Worm (Caenorhabditis elegans) whole organism, late embryonic: Measurements from ENCODE around the gene Y82E9BR.9.

Experiments used
- C38D4.7 ChIP-seq: fragments of 200-800 bp; sonication (Bioruptor generic); optimal IDR thresholded peaks from 2 replicates; lab custom pipeline; 2018; ENCODE audit warnings: mild to moderate bottlenecking, missing genetic modification characterization, moderate library complexity, missing compliant biosample characterization
- K02D7.2 ChIP-seq: sonication (generic microtip); optimal IDR thresholded peaks from 2 replicates; lab custom pipeline; 2017; ENCODE audit warnings: mild to moderate bottlenecking, missing genetic modification characterization, missing compliant biosample characterization
- Y22D7AL.16 ChIP-seq: sonication (generic microtip); optimal IDR thresholded peaks from 2 replicates; lab custom pipeline; 2016; ENCODE audit warnings: missing genetic modification characterization, missing compliant biosample characterization
- ahr-1 ChIP-seq: sonication (generic microtip); optimal IDR thresholded peaks from 2 replicates; lab custom pipeline; 2016; ENCODE audit warnings: missing genetic modification characterization, missing compliant biosample characterization
- ama-1 ChIP-seq: fragments of 150-350 bp; optimal IDR thresholded peaks from 2 replicates; lab custom pipeline; 2014
- ceh-18 ChIP-seq: sonication (generic microtip); optimal IDR thresholded peaks from 2 replicates; lab custom pipeline; 2016; ENCODE audit warnings: missing genetic modification characterization, missing compliant biosample characterization
- ceh-2 ChIP-seq: sonication (generic microtip); optimal IDR thresholded peaks from 2 replicates; lab custom pipeline; 2016; ENCODE audit warnings: missing genotype, missing genetic modification characterization, missing compliant biosample characterization
- ceh-30 ChIP-seq: fragments of 150-350 bp; optimal IDR thresholded peaks from 2 replicates; lab custom pipeline; 2014; ENCODE audit warnings: missing biosample characterization, missing genetic modification characterization
- ceh-31 ChIP-seq: sonication (generic microtip); optimal IDR thresholded peaks from 2 replicates; lab custom pipeline; 2016; ENCODE audit warnings: missing genetic modification characterization, missing compliant biosample characterization
- ceh-34 ChIP-seq: sonication (generic microtip); optimal IDR thresholded peaks from 2 replicates; lab custom pipeline; 2016; ENCODE audit warnings: mild to moderate bottlenecking, missing genetic modification characterization, missing compliant biosample characterization
- ceh-45 ChIP-seq: fragments of 200-800 bp; sonication (Bioruptor generic); IDR thresholded peaks from 2 replicates; pipeline ENCODE4 v1.3.6; 2022; ENCODE audit warnings: missing genetic modification reagents, missing genetic modification characterization, missing compliant biosample characterization
- dve-1 ChIP-seq: sonication (generic microtip); optimal IDR thresholded peaks from 2 replicates; lab custom pipeline; 2017; ENCODE audit warnings: antibody characterized with exemption, mild to moderate bottlenecking, missing genetic modification characterization, missing compliant biosample characterization
- elt-2 ChIP-seq: sonication (generic microtip); optimal IDR thresholded peaks from 2 replicates; lab custom pipeline; 2016; ENCODE audit warnings: missing genetic modification reagents, missing genetic modification characterization, missing compliant biosample characterization
- elt-4 ChIP-seq: sonication (generic microtip); optimal IDR thresholded peaks from 2 replicates; lab custom pipeline; 2016; ENCODE audit warnings: missing genetic modification characterization, missing compliant biosample characterization
- ets-4 ChIP-seq: sonication (generic microtip); optimal IDR thresholded peaks from 2 replicates; lab custom pipeline; 2016; ENCODE audit warnings: missing genetic modification characterization, missing compliant biosample characterization
- eyg-1 ChIP-seq: sonication (generic microtip); optimal IDR thresholded peaks from 2 replicates; lab custom pipeline; 2016; ENCODE audit warnings: missing genotype, missing genetic modification characterization, missing compliant biosample characterization
- fax-1 ChIP-seq: sonication (generic microtip); optimal IDR thresholded peaks from 2 replicates; lab custom pipeline; 2016; ENCODE audit warnings: missing genotype, missing genetic modification characterization, missing compliant biosample characterization
- fkh-10 ChIP-seq: fragments of 150-350 bp; optimal IDR thresholded peaks from 2 replicates; lab custom pipeline; 2014; ENCODE audit warnings: missing biosample characterization, missing genetic modification reagents, missing genetic modification characterization
- gmeb-2 ChIP-seq: sonication (generic microtip); optimal IDR thresholded peaks from 2 replicates; lab custom pipeline; 2016; ENCODE audit warnings: missing genetic modification characterization, inconsistent platforms, missing compliant biosample characterization
- hlh-15 ChIP-seq: sonication (generic microtip); optimal IDR thresholded peaks from 2 replicates; lab custom pipeline; 2016; ENCODE audit warnings: missing genetic modification characterization, missing compliant biosample characterization
- hlh-6 ChIP-seq: sonication (generic microtip); optimal IDR thresholded peaks from 2 replicates; lab custom pipeline; 2016; ENCODE audit warnings: missing genotype, missing genetic modification characterization, missing compliant biosample characterization
- lim-6 ChIP-seq: sonication (generic microtip); optimal IDR thresholded peaks from 2 replicates; lab custom pipeline; 2016; ENCODE audit warnings: missing genetic modification characterization, missing compliant biosample characterization
- lin-11 ChIP-seq: fragments of 200-800 bp; sonication (Bioruptor generic); optimal IDR thresholded peaks from 2 replicates; lab custom pipeline; 2018; ENCODE audit warnings: mild to moderate bottlenecking, missing genetic modification characterization, missing compliant biosample characterization
- madf-2 ChIP-seq: sonication (generic microtip); optimal IDR thresholded peaks from 2 replicates; lab custom pipeline; 2017; ENCODE audit warnings: missing genetic modification characterization, missing compliant biosample characterization
- nfya-1 ChIP-seq: sonication (generic microtip); optimal IDR thresholded peaks from 2 replicates; lab custom pipeline; 2017; ENCODE audit warnings: missing genetic modification characterization, mild to moderate bottlenecking, missing compliant biosample characterization, antibody characterized with exemption, moderate library complexity
- nhr-11 ChIP-seq: fragments of 150-350 bp; optimal IDR thresholded peaks from 2 replicates; lab custom pipeline; 2014; ENCODE audit warnings: missing biosample characterization, missing genetic modification characterization
- nhr-232 ChIP-seq: sonication (generic microtip); optimal IDR thresholded peaks from 2 replicates; lab custom pipeline; 2016; ENCODE audit warnings: missing genetic modification characterization, missing compliant biosample characterization
- pha-2 ChIP-seq: sonication (generic microtip); optimal IDR thresholded peaks from 2 replicates; lab custom pipeline; 2017; ENCODE audit warnings: mild to moderate bottlenecking, missing genetic modification characterization, missing compliant biosample characterization
- pha-4 ChIP-seq: fragments of 150-350 bp; optimal IDR thresholded peaks from 2 replicates; lab custom pipeline; 2018; ENCODE audit warnings: missing biosample characterization, missing genetic modification reagents, missing genetic modification characterization
- pros-1 ChIP-seq: fragments of 150-350 bp; optimal IDR thresholded peaks from 2 replicates; lab custom pipeline; 2014; ENCODE audit warnings: missing biosample characterization, missing genetic modification reagents, missing genetic modification characterization
- ref-2 ChIP-seq: sonication (generic microtip); optimal IDR thresholded peaks from 2 replicates; lab custom pipeline; 2016; ENCODE audit warnings: missing genetic modification characterization, missing compliant biosample characterization
- sdc-2 ChIP-seq: sonication (generic microtip); optimal IDR thresholded peaks from 2 replicates; lab custom pipeline; 2016; ENCODE audit warnings: missing genotype, missing genetic modification characterization, missing compliant biosample characterization
- sox-4 ChIP-seq: sonication (generic microtip); optimal IDR thresholded peaks from 2 replicates; lab custom pipeline; 2017; ENCODE audit warnings: mild to moderate bottlenecking, missing genetic modification characterization, inconsistent platforms, missing compliant biosample characterization
- tbx-2 ChIP-seq: sonication (generic microtip); optimal IDR thresholded peaks from 2 replicates; lab custom pipeline; 2016; ENCODE audit warnings: missing genetic modification characterization, missing compliant biosample characterization
- tbx-7 ChIP-seq: sonication (generic microtip); optimal IDR thresholded peaks from 2 replicates; lab custom pipeline; 2016; ENCODE audit warnings: missing genotype, missing genetic modification characterization, missing compliant biosample characterization
- unc-3 ChIP-seq, 2 experiments: fragments of 200-800 bp in 1 of 2; sonication (Bioruptor generic) in 1 of 2; sonication (generic microtip) in 1 of 2; conservative IDR thresholded peaks in 1 of 2; optimal IDR thresholded peaks in 1 of 2; 2 replicates each; pipeline versions ENCODE4 v1.3.6 to Lab custom; 2016 to 2022; ENCODE audit warnings: missing compliant biosample characterization in 2 of 2, missing genetic modification characterization in 2 of 2, missing genetic modification reagents in 1 of 2
- unc-42 ChIP-seq: sonication (generic microtip); optimal IDR thresholded peaks from 2 replicates; lab custom pipeline; 2016; ENCODE audit warnings: missing genotype, missing genetic modification characterization, missing compliant biosample characterization
- unc-55 ChIP-seq: sonication (generic microtip); optimal IDR thresholded peaks from 2 replicates; lab custom pipeline; 2017; ENCODE audit warnings: missing biosample characterization, missing genetic modification reagents, missing genetic modification characterization
- unc-86 ChIP-seq: sonication (generic microtip); optimal IDR thresholded peaks from 2 replicates; lab custom pipeline; 2016; ENCODE audit warnings: missing genetic modification characterization, missing compliant biosample characterization
- ztf-16 ChIP-seq: sonication (generic microtip); optimal IDR thresholded peaks from 2 replicates; lab custom pipeline; 2017; ENCODE audit warnings: missing genetic modification characterization, missing compliant biosample characterization

The Y82E9BR.9 gene

ce11 chrIII:1399670-1400069, 40.1 kb upstream of the Y82E9BR.9 start, which contains the start of gene pals-16:
Gene pals-16 (plus strand): TSS chrIII:1399970.
- TF ChIP-seq gmeb-2 (tag; lab: Kevin White, UChicago) (no peak), ahr-1 (tag; lab: Kevin White, UChicago) (no peak), ceh-45 (GFP tag; lab: Robert Waterston, UW) (no peak), ztf-16 (tag; lab: Kevin White, UChicago) (no peak), sox-4 (no peak), K02D7.2 (tag; lab: Kevin White, UChicago) (no peak), fax-1 (tag; lab: Kevin White, UChicago) (no peak), lin-11 (no peak)

ce11 chrIII:1398183-1398582, 38.6 kb upstream of the Y82E9BR.9 start:
- TF ChIP-seq ceh-34 (tag; lab: Kevin White, UChicago) (no peak), fkh-10 (GFP tag; lab: Kevin White, UChicago) (no peak), unc-86 (tag; lab: Kevin White, UChicago) (no peak), sdc-2 (tag; lab: Kevin White, UChicago) (no peak), elt-2 (tag; lab: Kevin White, UChicago) (peak; percentile 63)
- TF ChIP-seq, all 69 proteins: peak for 1

ce11 chrIII:1395355-1395754, 35.8 kb upstream of the Y82E9BR.9 start:
- TF ChIP-seq ref-2, result no peak
- TF ChIP-seq elt-4, result no peak
- TF ChIP-seq fax-1 (tag; lab: Kevin White, UChicago), result no peak
- TF ChIP-seq fkh-10 (GFP tag; lab: Kevin White, UChicago), result no peak
- no peak for TF ChIP-seq ahr-1 (tag; lab: Kevin White, UChicago)
- no peak for TF ChIP-seq unc-42 (tag; lab: Kevin White, UChicago)
- TF ChIP-seq ets-4 (tag; lab: Kevin White, UChicago), result no peak
- no peak for TF ChIP-seq eyg-1 (tag; lab: Kevin White, UChicago)
- TF ChIP-seq hlh-15, result no peak
- no peak for TF ChIP-seq ceh-31
- no peak for TF ChIP-seq sdc-2 (tag; lab: Kevin White, UChicago)
- TF ChIP-seq madf-2 (tag; lab: Kevin White, UChicago), result no peak
- TF ChIP-seq pros-1 (tag; lab: Kevin White, UChicago), result no peak
- no peak for TF ChIP-seq ceh-18
- TF ChIP-seq ceh-2 (tag; lab: Kevin White, UChicago), result no peak
- TF ChIP-seq ama-1 (lab: Kevin White, UChicago), result no peak
- no peak for TF ChIP-seq sox-4
- no peak for TF ChIP-seq pha-4 (tag; lab: Kevin White, UChicago)

- peak; percentile 65 for TF ChIP-seq elt-2 (tag; lab: Kevin White, UChicago)
- TF ChIP-seq Y22D7AL.16 (tag; lab: Kevin White, UChicago), result no peak
- no peak for TF ChIP-seq unc-55
- no peak for TF ChIP-seq ceh-30 (tag; lab: Kevin White, UChicago)
- no peak for TF ChIP-seq fax-1 (tag; lab: Kevin White, UChicago)
Observed at ce11 chrIII:1392763-1393162, 33.2 kb upstream of the Y82E9BR.9 start.

- TF ChIP-seq dve-1 (tag; lab: Kevin White, UChicago) (no peak), pha-4 (tag; lab: Kevin White, UChicago) (no peak), hlh-6 (no peak), lim-6 (tag; lab: Kevin White, UChicago) (no peak), nfya-1 (no peak), nhr-11 (tag; lab: Kevin White, UChicago) (no peak), pha-2 (tag; lab: Kevin White, UChicago) (no peak), unc-3 (GFP tag; conservative IDR thresholded peaks at IDR 0.05; lab: Robert Waterston, UW) (no peak), unc-3 (tag; optimal IDR thresholded peaks at IDR 0.05; lab: Kevin White, UChicago) (no peak), tbx-2 (tag; lab: Kevin White, UChicago) (no peak), tbx-7 (no peak), K02D7.2 (tag; lab: Kevin White, UChicago) (no peak), nhr-232 (tag; lab: Kevin White, UChicago) (no peak), ceh-34 (tag; lab: Kevin White, UChicago) (no peak), C38D4.7 (GFP tag; lab: Kevin White, UChicago) (no peak), ztf-16 (tag; lab: Kevin White, UChicago) (no peak), gmeb-2 (tag; lab: Kevin White, UChicago) (no peak), ahr-1 (tag; lab: Kevin White, UChicago) (no peak)
Observed at ce11 chrIII:1391752-1392151, 32.2 kb upstream of the Y82E9BR.9 start, which contains the start of gene pals-17. Gene pals-17 (minus strand): TSS chrIII:1391852.
